Worm (Caenorhabditis elegans): ENCODE measurements around the gene ZK637.4.

DNA sequence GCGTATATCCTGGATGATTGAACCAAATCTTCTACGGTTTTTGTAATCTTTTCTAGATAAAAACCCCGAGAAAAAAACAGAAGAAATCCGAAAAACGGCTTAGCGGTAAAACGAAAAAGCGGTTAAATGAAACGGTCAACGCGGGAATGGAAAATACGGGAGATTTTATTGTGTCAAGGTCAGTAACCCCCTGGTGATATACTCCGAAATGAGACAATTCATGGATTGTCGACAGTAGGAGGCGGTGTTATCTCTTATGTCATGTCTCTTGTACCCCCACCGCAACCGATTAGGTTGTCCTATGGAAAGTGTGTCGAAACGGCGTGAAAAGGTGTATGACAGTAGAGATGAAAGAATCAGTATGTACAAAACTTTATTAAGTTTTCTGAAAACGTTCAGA is 49.4 kb upstream of the ZK637.4 start:
- TF ChIP-seq elt-1 (tag; optimal IDR thresholded peaks at IDR 0.05) (no peak), alr-1 (tag; optimal IDR thresholded peaks at IDR 0.05) (no peak), ceh-82 (tag; optimal IDR thresholded peaks at IDR 0.05) (no peak), snpc-4 (tag; optimal IDR thresholded peaks at IDR 0.05) (no peak)
